Fruit fly (Drosophila melanogaster) whole organism, pupa: Measurements from ENCODE around the gene CheA7a.

Experiments used
- CG14655 ChIP-seq: fragments of 200-800 bp; sonication (Bioruptor generic); optimal IDR thresholded peaks from 3 replicates; lab custom pipeline; 2017; ENCODE audit warnings: mild to moderate bottlenecking, missing biosample characterization, missing genetic modification reagents, missing genetic modification characterization
- CG17806 ChIP-seq: fragments of 200-800 bp; sonication (Bioruptor generic); optimal IDR thresholded peaks from 2 replicates; lab custom pipeline; 2018; ENCODE audit warnings: missing biosample characterization, mild to moderate bottlenecking, missing genetic modification characterization, moderate library complexity
- CG8301 ChIP-seq: fragments of 200-800 bp; sonication (Bioruptor generic); optimal IDR thresholded peaks from 2 replicates; lab custom pipeline; 2018; ENCODE audit warnings: missing biosample characterization, mild to moderate bottlenecking, missing genetic modification characterization
- D1 ChIP-seq: fragments of 200-800 bp; sonication (Bioruptor generic); optimal IDR thresholded peaks from 2 replicates; lab custom pipeline; 2018; ENCODE audit warnings: missing biosample characterization, mild to moderate bottlenecking, missing genetic modification characterization, moderate library complexity
- Ets98B ChIP-seq: fragments of 200-800 bp; sonication (Bioruptor generic); IDR thresholded peaks from 2 replicates; pipeline ENCODE4 v1.3.6; 2022; ENCODE audit warnings: missing biosample characterization, missing genetic modification characterization

DNA sequence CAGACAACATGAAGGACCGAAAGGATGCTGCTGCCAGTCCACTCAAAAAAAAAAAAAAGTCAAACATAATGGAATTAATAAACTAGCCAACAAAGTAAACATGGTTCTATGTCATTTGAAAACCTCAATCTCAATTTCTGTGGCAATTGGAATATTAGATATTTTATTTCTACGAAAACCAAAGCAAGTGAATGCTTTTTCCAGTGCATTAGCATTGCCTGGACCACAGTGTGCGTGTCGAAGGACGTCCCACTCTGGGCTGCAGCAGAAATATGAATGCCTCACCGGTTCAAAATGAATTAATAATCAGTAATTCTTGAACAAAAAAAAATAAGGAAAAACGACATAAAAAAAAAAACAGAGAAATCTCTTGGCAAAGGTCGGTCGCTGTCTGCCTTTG, 5.5 kb upstream of the CheA7a start:
- no peak for TF ChIP-seq Ets98B (GFP tag; lab: Robert Waterston, UW)
- peak; percentile 15 for TF ChIP-seq CG17806
- no peak for TF ChIP-seq CG8301 (tag; lab: Kevin White, UChicago)
- TF ChIP-seq D1 (tag; lab: Kevin White, UChicago), result no peak
- TF ChIP-seq CG14655 (GFP tag; lab: Kevin White, UChicago), result no peak
